Fruit fly (Drosophila melanogaster) whole organism, embryonic: Measurements from ENCODE around the gene IntS14.
A peak's percentile ranks its signal among the peaks of the same experiment; 100 is the strongest.

Experiments
- CG1024 ChIP-seq: fragments of 200-800 bp; sonication (Bioruptor generic); IDR thresholded peaks from 2 replicates; pipeline ENCODE4 v1.3.6; 2022; ENCODE audit warnings: missing biosample characterization, missing genetic modification characterization
- CG12391 ChIP-seq: fragments of 200-800 bp; sonication (Bioruptor generic); optimal IDR thresholded peaks from 3 replicates; lab custom pipeline; 2018; ENCODE audit warnings: missing biosample characterization, mild to moderate bottlenecking, missing genetic modification characterization, moderate library complexity
- CG13424 ChIP-seq: fragments of 200-800 bp; sonication (Bioruptor generic); optimal IDR thresholded peaks from 2 replicates; lab custom pipeline; 2019; ENCODE audit warnings: missing biosample characterization, mild to moderate bottlenecking, missing genetic modification characterization, moderate library complexity
- CG14441 ChIP-seq: fragments of 200-800 bp; sonication (Bioruptor generic); IDR thresholded peaks from 2 replicates; pipeline ENCODE4 v1.3.6; 2022; ENCODE audit warnings: missing biosample characterization, missing genetic modification characterization
- CG16779 ChIP-seq: fragments of 200-800 bp; sonication (Bioruptor generic); IDR thresholded peaks from 2 replicates; pipeline ENCODE4 v1.3.6; 2022; ENCODE audit warnings: missing biosample characterization, missing genetic modification characterization
- CG17361 ChIP-seq: fragments of 200-800 bp; sonication (Bioruptor generic); IDR thresholded peaks from 3 replicates; pipeline ENCODE4 v1.3.6; 2022; ENCODE audit warnings: missing biosample characterization, missing genetic modification characterization
- CG2202 ChIP-seq: fragments of 200-800 bp; sonication (Bioruptor generic); optimal IDR thresholded peaks from 2 replicates; lab custom pipeline; 2018; ENCODE audit warnings: missing biosample characterization, mild to moderate bottlenecking, missing genetic modification characterization
- CG31365 ChIP-seq: fragments of 200-800 bp; sonication (Bioruptor generic); optimal IDR thresholded peaks from 2 replicates; lab custom pipeline; 2018; ENCODE audit warnings: missing biosample characterization, mild to moderate bottlenecking, missing genetic modification characterization
- CG33557 ChIP-seq: fragments of 200-800 bp; sonication (Bioruptor generic); optimal IDR thresholded peaks from 2 replicates; lab custom pipeline; 2019; ENCODE audit warnings: missing biosample characterization, mild to moderate bottlenecking, missing genetic modification characterization, moderate library complexity
- CG34376 ChIP-seq: fragments of 200-800 bp; sonication (Bioruptor generic); optimal IDR thresholded peaks from 2 replicates; lab custom pipeline; 2018; ENCODE audit warnings: missing biosample characterization, mild to moderate bottlenecking, missing genetic modification characterization
- CG3726 ChIP-seq: fragments of 200-800 bp; sonication (Bioruptor generic); IDR thresholded peaks from 3 replicates; pipeline ENCODE4, ENCODE4 v1.3.6; 2022; ENCODE audit warnings: missing biosample characterization, missing genetic modification characterization
- CG6272 ChIP-seq: fragments of 200-800 bp; sonication (Bioruptor generic); IDR thresholded peaks from 2 replicates; pipeline ENCODE4 v1.3.6; 2022; ENCODE audit warnings: missing biosample characterization, missing genetic modification characterization
- CG7963 ChIP-seq: fragments of 200-800 bp; sonication (Bioruptor generic); IDR thresholded peaks from 3 replicates; pipeline ENCODE4 v1.3.6; 2022; ENCODE audit warnings: missing biosample characterization, missing genetic modification characterization; ENCODE audit not compliant: partially characterized antibody
- CG8281 ChIP-seq: fragments of 200-800 bp; sonication (Bioruptor generic); optimal IDR thresholded peaks from 2 replicates; lab custom pipeline; 2018; ENCODE audit warnings: missing biosample characterization, mild to moderate bottlenecking, missing genetic modification characterization, moderate library complexity
- CG8290 ChIP-seq, 3 experiments: fragments of 200-800 bp; sonication (Bioruptor generic); optimal IDR thresholded peaks; 2 replicates each; lab custom pipeline; 2016 to 2019; ENCODE audit warnings: missing biosample characterization in 3 of 3, missing genetic modification characterization in 3 of 3, mild to moderate bottlenecking in 2 of 3, moderate library complexity in 1 of 3
- CG9817 ChIP-seq: fragments of 200-800 bp; sonication (Bioruptor generic); optimal IDR thresholded peaks from 2 replicates; lab custom pipeline; 2018; ENCODE audit warnings: missing biosample characterization, mild to moderate bottlenecking, missing genetic modification characterization, moderate library complexity
- Dbx ChIP-seq: fragments of 200-800 bp; sonication (Bioruptor generic); IDR thresholded peaks from 3 replicates; pipeline ENCODE4 v1.3.6; 2022; ENCODE audit warnings: missing biosample characterization, missing genetic modification characterization
- Dip3 ChIP-seq: fragments of 200-800 bp; sonication (Bioruptor generic); optimal IDR thresholded peaks from 3 replicates; lab custom pipeline; 2016; ENCODE audit warnings: missing biosample characterization, missing genetic modification characterization
- Dll ChIP-seq: fragments of 200-800 bp; sonication (Bioruptor generic); IDR thresholded peaks from 4 replicates; pipeline ENCODE4 v1.3.6; 2022; ENCODE audit warnings: missing biosample characterization, missing genetic modification characterization; ENCODE audit not compliant: partially characterized antibody
- Drgx ChIP-seq: fragments of 200-800 bp; sonication (Bioruptor generic); IDR thresholded peaks from 2 replicates; pipeline ENCODE4 v1.3.6; 2022; ENCODE audit warnings: missing biosample characterization, missing genetic modification characterization
- E2f1 ChIP-seq: fragments of 200-800 bp; sonication (Bioruptor generic); IDR thresholded peaks from 2 replicates; pipeline ENCODE4 v1.3.6; 2022; ENCODE audit warnings: missing biosample characterization, missing genetic modification characterization
- E2f2 ChIP-seq: fragments of 200-800 bp; sonication (Bioruptor generic); IDR thresholded peaks from 2 replicates; pipeline ENCODE4 v1.3.6; 2022; ENCODE audit warnings: missing biosample characterization, missing genetic modification characterization
- GATAe ChIP-seq: fragments of 200-800 bp; sonication (Bioruptor generic); conservative IDR thresholded peaks from 2 replicates; pipeline ENCODE4 v1.3.6; 2022; ENCODE audit warnings: missing biosample characterization, missing genetic modification characterization
- Gsc ChIP-seq: fragments of 200-800 bp; sonication (Bioruptor generic); IDR thresholded peaks from 2 replicates; pipeline ENCODE4 v1.3.6; 2022; ENCODE audit warnings: missing biosample characterization, missing genetic modification characterization
- H2.0 ChIP-seq: fragments of 200-800 bp; sonication (Bioruptor generic); IDR thresholded peaks from 2 replicates; pipeline ENCODE4 v1.3.6; 2022; ENCODE audit warnings: missing biosample characterization, missing genetic modification characterization
- HHEX ChIP-seq: fragments of 200-800 bp; sonication (Bioruptor generic); optimal IDR thresholded peaks from 3 replicates; lab custom pipeline; 2017; ENCODE audit warnings: missing biosample characterization, mild to moderate bottlenecking, missing genetic modification characterization, missing genetic modification reagents
- Hmx ChIP-seq: fragments of 200-800 bp; sonication (Bioruptor generic); optimal IDR thresholded peaks from 2 replicates; lab custom pipeline; 2016; ENCODE audit warnings: missing biosample characterization, missing genetic modification characterization
- Hr3 ChIP-seq: fragments of 200-800 bp; sonication (Bioruptor generic); optimal IDR thresholded peaks from 3 replicates; lab custom pipeline; 2016; ENCODE audit warnings: missing biosample characterization, missing genetic modification characterization
- Hr51 ChIP-seq, 2 experiments: fragments of 200-800 bp; sonication (Bioruptor generic); optimal IDR thresholded peaks; 2 replicates in 1 of 2; 3 replicates in 1 of 2; lab custom pipeline; 2016 to 2018; ENCODE audit warnings: missing biosample characterization in 2 of 2, missing genetic modification characterization in 2 of 2, mild to moderate bottlenecking in 1 of 2, moderate library complexity in 1 of 2
- MESR4 ChIP-seq: fragments of 200-800 bp; sonication (Bioruptor generic); optimal IDR thresholded peaks from 2 replicates; lab custom pipeline; 2018; ENCODE audit warnings: missing biosample characterization, mild to moderate bottlenecking, missing genetic modification characterization, moderate library complexity
- Scr ChIP-seq: fragments of 200-800 bp; sonication (Bioruptor generic); IDR thresholded peaks from 2 replicates; pipeline ENCODE4 v1.3.6; 2022; ENCODE audit warnings: missing biosample characterization, missing genetic modification characterization; ENCODE audit not compliant: partially characterized antibody
- Vsx1 ChIP-seq: fragments of 200-800 bp; sonication (Bioruptor generic); optimal IDR thresholded peaks from 2 replicates; lab custom pipeline; 2017; ENCODE audit warnings: missing biosample characterization, mild to moderate bottlenecking, missing genetic modification characterization, missing genetic modification reagents
- YL-1 ChIP-seq: fragments of 200-800 bp; sonication (Bioruptor generic); optimal IDR thresholded peaks from 3 replicates; lab custom pipeline; 2017; ENCODE audit warnings: missing biosample characterization, mild to moderate bottlenecking, missing genetic modification characterization
- bbx ChIP-seq: fragments of 200-800 bp; sonication (Bioruptor generic); IDR thresholded peaks from 2 replicates; pipeline ENCODE4 v1.3.6; 2022; ENCODE audit warnings: missing biosample characterization, missing genetic modification characterization; ENCODE audit not compliant: partially characterized antibody
- bigmax ChIP-seq: fragments of 200-800 bp; sonication (Bioruptor generic); optimal IDR thresholded peaks from 2 replicates; lab custom pipeline; 2018; ENCODE audit warnings: missing biosample characterization, mild to moderate bottlenecking, missing genetic modification characterization
- cg ChIP-seq: fragments of 200-800 bp; sonication (Bioruptor generic); optimal IDR thresholded peaks from 3 replicates; lab custom pipeline; 2019; ENCODE audit warnings: missing biosample characterization, mild to moderate bottlenecking, missing genetic modification characterization, moderate library complexity
- crol ChIP-seq: fragments of 200-800 bp; sonication (Bioruptor generic); IDR thresholded peaks from 2 replicates; pipeline ENCODE4 v1.3.6; 2022; ENCODE audit warnings: missing biosample characterization, missing genetic modification characterization
- emc ChIP-seq: fragments of 200-800 bp; sonication (Bioruptor generic); optimal IDR thresholded peaks from 2 replicates; lab custom pipeline; 2016; ENCODE audit warnings: missing biosample characterization, missing genetic modification characterization
- exex ChIP-seq: fragments of 200-800 bp; sonication (Bioruptor generic); optimal IDR thresholded peaks from 4 replicates; lab custom pipeline; 2018; ENCODE audit warnings: missing biosample characterization, mild to moderate bottlenecking, missing genetic modification characterization, moderate library complexity
- gce ChIP-seq: fragments of 200-800 bp; sonication (Bioruptor generic); IDR thresholded peaks from 3 replicates; pipeline ENCODE4 v1.3.6; 2022; ENCODE audit warnings: missing biosample characterization, missing genetic modification characterization
- gt ChIP-seq: fragments of 200-800 bp; sonication (Bioruptor generic); IDR thresholded peaks from 2 replicates; pipeline ENCODE4 v1.3.6; 2022; ENCODE audit warnings: missing biosample characterization, missing genetic modification characterization
- hb ChIP-seq: fragments of 200-800 bp; sonication (Bioruptor generic); IDR thresholded peaks from 3 replicates; pipeline ENCODE4 v1.3.6; 2022; ENCODE audit warnings: missing biosample characterization, missing genetic modification characterization; ENCODE audit not compliant: partially characterized antibody
- kah ChIP-seq: fragments of 200-800 bp; sonication (Bioruptor generic); optimal IDR thresholded peaks from 2 replicates; lab custom pipeline; 2018; ENCODE audit warnings: missing biosample characterization, mild to moderate bottlenecking, missing genetic modification characterization
- sd ChIP-seq: fragments of 200-800 bp; sonication (Bioruptor generic); optimal IDR thresholded peaks from 3 replicates; lab custom pipeline; 2018; ENCODE audit warnings: missing biosample characterization, mild to moderate bottlenecking, missing genetic modification characterization, moderate library complexity
- zf30C ChIP-seq: fragments of 200-800 bp; sonication (Bioruptor generic); optimal IDR thresholded peaks from 3 replicates; lab custom pipeline; 2018; ENCODE audit warnings: missing biosample characterization, mild to moderate bottlenecking, missing genetic modification characterization

The IntS14 gene

DNA sequence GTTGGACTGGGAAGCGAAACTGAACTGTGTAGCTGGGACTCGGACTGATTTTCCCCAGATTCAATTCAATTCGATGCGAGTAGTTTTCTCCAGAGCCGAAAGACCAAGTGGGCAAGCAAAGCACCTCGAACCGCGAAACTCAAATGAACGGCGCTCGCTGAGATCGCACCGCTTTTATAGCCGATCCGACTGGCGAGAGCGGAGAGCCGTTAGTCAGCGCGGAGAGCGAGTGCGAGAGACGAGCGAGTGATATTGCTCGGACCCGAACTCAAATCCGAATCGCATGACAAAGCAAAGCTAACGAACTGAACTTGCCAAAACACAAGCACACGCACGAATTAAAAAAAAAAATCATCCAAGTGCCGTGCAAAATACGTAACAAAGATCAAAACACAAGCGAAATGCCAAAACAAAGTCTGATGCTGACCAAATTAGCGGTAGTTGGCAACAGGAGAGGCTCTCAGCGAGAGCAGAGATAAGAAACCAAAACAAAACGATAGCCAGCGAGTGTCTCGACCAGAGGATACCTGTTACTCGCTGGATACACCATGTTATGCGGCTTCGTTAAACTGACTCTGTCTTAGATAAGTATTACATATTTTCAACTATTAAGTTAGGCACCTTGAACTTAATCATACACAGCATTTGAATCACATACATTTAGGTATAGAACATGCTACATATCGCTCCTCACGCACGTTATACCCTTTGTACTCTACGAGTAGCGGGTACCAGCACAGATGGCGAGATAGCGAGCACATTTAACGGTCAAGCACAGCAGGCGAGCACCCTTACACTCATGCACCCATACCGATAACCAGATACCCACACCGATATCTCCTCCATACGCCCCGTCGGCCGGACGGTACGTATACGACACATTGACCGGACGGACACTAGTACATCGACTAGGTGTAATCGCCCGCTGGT is 45.1 kb upstream of the IntS14 start (continued):
- peak; percentile 44 for TF ChIP-seq E2f2 (GFP tag; lab: Robert Waterston, UW)
- TF ChIP-seq gt (GFP tag; lab: Robert Waterston, UW), result no peak
- peak; percentile 14 for TF ChIP-seq cg
- TF ChIP-seq CG7963 (GFP tag; lab: Robert Waterston, UW), result no peak
- no peak for TF ChIP-seq CG2202 (tag; lab: Kevin White, UChicago)
- TF ChIP-seq CG8290 (GFP tag; optimal IDR thresholded peaks at IDR 0.05; lab: Kevin White, UChicago), result peak; percentile 49
- peak in 1 of 2 experiments; percentile 87 for TF ChIP-seq CG8290 (tag; optimal IDR thresholded peaks at IDR 0.05; lab: Kevin White, UChicago)

DNA sequence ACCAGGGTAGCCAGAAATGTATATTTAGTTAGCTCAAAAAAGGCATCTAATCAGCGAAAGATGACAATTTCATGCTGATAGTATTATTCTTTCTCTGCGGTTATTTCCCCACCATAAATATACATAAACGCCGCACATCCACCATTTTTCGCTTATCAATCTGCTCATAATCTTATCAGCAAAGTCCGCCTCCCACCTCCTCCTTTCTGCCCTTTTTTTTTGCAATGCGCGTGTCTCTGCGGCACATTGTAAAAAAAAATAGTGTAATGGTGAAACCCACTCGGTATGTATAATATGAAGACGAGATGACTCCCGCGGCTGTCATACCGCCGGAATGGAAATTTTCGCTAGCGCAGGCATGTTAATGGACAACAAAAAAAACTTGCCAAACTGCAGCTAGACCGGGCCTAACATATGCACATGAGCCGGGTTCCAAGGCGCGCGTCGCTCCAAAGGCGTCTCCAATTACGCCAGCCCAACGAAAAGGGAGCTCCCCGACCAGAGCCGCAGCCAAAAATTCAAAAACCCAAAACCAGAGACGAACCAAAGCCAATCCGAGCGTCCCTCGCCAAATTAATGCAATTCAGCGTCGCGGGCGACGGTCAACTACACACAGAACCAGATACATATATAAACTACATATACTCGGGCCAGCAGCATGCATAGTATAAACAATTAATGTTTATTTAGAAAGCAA is 43.9 kb upstream of the IntS14 start:
- no peak for TF ChIP-seq H2.0
- TF ChIP-seq bbx (GFP tag; lab: Robert Waterston, UW), result no peak
- no peak for TF ChIP-seq emc (GFP tag; lab: Kevin White, UChicago)
- no peak for TF ChIP-seq CG16779 (GFP tag; lab: Robert Waterston, UW)
- TF ChIP-seq zf30C, result no peak
- no peak for TF ChIP-seq HHEX (GFP tag; lab: Kevin White, UChicago)
- no peak for TF ChIP-seq Dip3 (GFP tag; lab: Kevin White, UChicago)
- TF ChIP-seq Hmx (GFP tag; lab: Kevin White, UChicago), result no peak
- no peak for TF ChIP-seq CG13424 (tag; lab: Kevin White, UChicago)
- no peak for TF ChIP-seq hb
- TF ChIP-seq Hr51 (GFP tag; optimal IDR thresholded peaks at IDR 0.05; lab: Kevin White, UChicago), result no peak
- TF ChIP-seq CG17361, result no peak
- TF ChIP-seq CG3726, result no peak
- TF ChIP-seq CG34376, result peak; percentile 23
- no peak for TF ChIP-seq Scr (GFP tag; lab: Robert Waterston, UW)
- TF ChIP-seq CG1024 (GFP tag; lab: Robert Waterston, UW), result no peak
- TF ChIP-seq MESR4, result no peak
- TF ChIP-seq sd (tag; lab: Kevin White, UChicago), result peak; percentile 9
- no peak for TF ChIP-seq Dll (GFP tag; lab: Robert Waterston, UW)
- no peak for TF ChIP-seq Hr3 (GFP tag; lab: Kevin White, UChicago)
- TF ChIP-seq Drgx (GFP tag; lab: Robert Waterston, UW), result 0 out of 2 replicates have a peak, but pooled peaks have one; percentile 21
- TF ChIP-seq GATAe (GFP tag; lab: Robert Waterston, UW), result peak; percentile 95
- no peak for TF ChIP-seq gce
- TF ChIP-seq CG31365 (tag; lab: Kevin White, UChicago), result no peak
- TF ChIP-seq Gsc, result no peak
- TF ChIP-seq CG33557 (GFP tag; lab: Kevin White, UChicago), result no peak
- TF ChIP-seq exex (tag; lab: Kevin White, UChicago), result peak; percentile 51
- no peak for TF ChIP-seq CG14441 (GFP tag; lab: Robert Waterston, UW)
- no peak for TF ChIP-seq CG12391 (tag; lab: Kevin White, UChicago)
- TF ChIP-seq CG6272 (GFP tag; lab: Robert Waterston, UW), result no peak
- TF ChIP-seq Dbx, result no peak
- no peak for TF ChIP-seq CG9817 (tag; lab: Kevin White, UChicago)
- peak; percentile 23; the same call in 1 of the 2 replicates for TF ChIP-seq crol (GFP tag; lab: Robert Waterston, UW)
- no peak for TF ChIP-seq bigmax (GFP tag; lab: Kevin White, UChicago)
- no peak for TF ChIP-seq Vsx1
- TF ChIP-seq kah (GFP tag; lab: Kevin White, UChicago), result no peak
- no peak for TF ChIP-seq CG8281 (tag; lab: Kevin White, UChicago)
- no peak for TF ChIP-seq E2f1
- no peak for TF ChIP-seq YL-1 (GFP tag; lab: Kevin White, UChicago)
